Worm (Caenorhabditis elegans): Measurements from ENCODE around the gene B0250.5.
A peak's percentile ranks its signal among the peaks of the same experiment; 100 is the strongest.

The B0250.5 gene

DNA sequence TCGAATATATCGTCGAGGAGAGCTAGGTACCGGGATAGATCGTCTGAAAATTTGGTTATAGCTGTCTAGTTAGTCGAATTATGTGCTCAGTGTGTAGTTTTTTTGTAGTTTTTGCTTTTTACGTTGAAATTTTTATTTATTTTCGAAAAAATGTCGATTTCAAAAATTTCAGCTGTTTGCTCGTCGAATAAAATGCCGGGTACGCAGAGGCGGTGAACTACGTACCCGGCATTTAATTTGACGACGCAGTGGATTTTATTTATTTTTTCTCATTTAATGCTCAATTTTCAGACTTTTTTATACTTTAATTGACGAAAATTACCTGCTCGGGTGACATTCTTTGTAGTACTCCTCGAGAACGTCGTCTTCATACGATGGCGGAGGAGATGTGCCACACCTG lies 16.7 kb upstream of the B0250.5 start:
- no peak for TF ChIP-seq snpc-4 (tag; optimal IDR thresholded peaks at IDR 0.05)
- no peak for TF ChIP-seq tbx-8 (GFP tag; optimal IDR thresholded peaks at IDR 0.05)
- TF ChIP-seq drap-1 (GFP tag; optimal IDR thresholded peaks at IDR 0.05) = no peak
- no peak for TF ChIP-seq hlh-1 (tag; optimal IDR thresholded peaks at IDR 0.05)
- TF ChIP-seq ztf-11 (tag; optimal IDR thresholded peaks at IDR 0.05) = no peak
- no peak for TF ChIP-seq bed-3 (GFP tag; optimal IDR thresholded peaks at IDR 0.05)
- TF ChIP-seq pha-4 (tag; optimal IDR thresholded peaks at IDR 0.05) = no peak
- TF ChIP-seq cnd-1 (tag; optimal IDR thresholded peaks at IDR 0.05) = no peak
- TF ChIP-seq ham-2 (GFP tag; optimal IDR thresholded peaks at IDR 0.05) = no peak
- TF ChIP-seq blmp-1 (tag; optimal IDR thresholded peaks at IDR 0.05) = no peak
- no peak for TF ChIP-seq sptf-1 (tag; optimal IDR thresholded peaks at IDR 0.05)

DNA sequence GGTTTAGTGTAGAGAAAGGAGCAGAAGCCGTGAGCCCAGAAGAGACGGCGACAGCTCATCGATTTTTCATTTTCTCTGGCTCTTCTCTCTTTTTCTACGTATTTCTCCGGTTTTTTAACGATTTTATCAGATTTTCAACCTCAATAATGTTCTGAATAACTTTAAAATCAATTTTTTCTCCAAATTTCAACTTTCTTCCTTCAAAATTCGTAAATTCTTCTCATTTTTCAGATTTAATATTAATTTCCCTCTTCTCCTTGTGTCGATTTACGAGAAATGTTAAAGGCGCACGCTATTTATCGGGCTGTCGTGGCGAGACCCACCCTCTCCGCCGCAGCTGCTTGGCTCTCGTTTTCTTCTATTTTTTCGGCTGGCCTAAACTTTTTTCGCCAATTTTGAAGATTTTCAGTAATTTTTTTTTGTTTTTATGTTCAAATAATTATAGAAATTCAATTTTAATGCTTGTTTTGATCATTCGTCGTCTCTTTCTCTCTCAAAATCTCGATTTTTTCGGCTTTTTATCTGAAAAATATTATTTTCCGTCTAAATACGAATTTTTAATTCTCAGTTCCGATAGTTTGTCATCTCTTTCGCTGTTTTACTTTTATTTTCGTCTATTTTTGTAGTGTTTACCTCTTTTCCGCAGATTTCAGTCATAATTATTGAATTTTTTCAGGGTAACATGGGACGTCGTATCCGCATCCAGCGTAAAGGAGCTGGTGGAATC lies 14.5 kb upstream of the B0250.5 start, which contains the start of the genes calf-1 and rpl-2:
TSS of gene calf-1 (minus strand) at position 77 of the 727 bp plus-strand sequence.
TSS of gene rpl-2 (plus strand) at position 677 of the 727 bp plus-strand sequence.
- TF ChIP-seq cnd-1 (tag; optimal IDR thresholded peaks at IDR 0.05) (no peak), hlh-1 (tag; optimal IDR thresholded peaks at IDR 0.05) (peak; percentile 70), ces-1 (GFP tag; optimal IDR thresholded peaks at IDR 0.05) (peak; percentile 91), ztf-11 (tag; optimal IDR thresholded peaks at IDR 0.05) (no peak), mab-5 (tag; optimal IDR thresholded peaks at IDR 0.05) (no peak), lin-13 (tag; optimal IDR thresholded peaks at IDR 0.05) (peak; percentile 58), lsy-2 (tag; optimal IDR thresholded peaks at IDR 0.05) (peak; percentile 71), mep-1 (tag; optimal IDR thresholded peaks at IDR 0.05) (peak; percentile 82), elt-1 (tag; optimal IDR thresholded peaks at IDR 0.05; ENCODE audit: borderline replicate concordance, insufficient read depth) (no peak), sptf-1 (tag; optimal IDR thresholded peaks at IDR 0.05) (peak; percentile 16), ham-2 (GFP tag; optimal IDR thresholded peaks at IDR 0.05) (peak; percentile 5), drap-1 (GFP tag; optimal IDR thresholded peaks at IDR 0.05) (peak; percentile 19), nhr-237 (tag; optimal IDR thresholded peaks at IDR 0.05) (peak; percentile 31), snpc-4 (tag; optimal IDR thresholded peaks at IDR 0.05) (no peak)

DNA sequence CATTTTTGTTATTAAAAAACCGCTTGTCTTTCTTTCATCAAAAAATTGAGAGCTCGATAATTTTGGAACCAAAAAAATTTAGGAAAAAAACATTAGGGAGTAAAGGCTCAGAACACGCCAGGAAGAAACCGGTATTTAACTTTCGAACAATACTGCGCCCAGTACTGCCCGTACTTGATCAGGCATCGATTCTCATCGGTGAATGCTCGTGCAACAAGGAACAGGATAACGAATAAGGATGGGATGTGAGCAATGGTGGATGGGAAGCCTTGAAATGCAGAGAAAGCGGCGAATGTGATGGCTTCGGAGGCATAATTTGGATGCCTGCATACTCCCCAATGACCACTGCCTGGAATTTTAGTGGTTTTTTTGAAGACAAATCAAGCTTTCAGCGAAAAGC lies 12.9 kb upstream of the B0250.5 start:
- no peak for TF ChIP-seq snpc-4 (tag; optimal IDR thresholded peaks at IDR 0.05)
- TF ChIP-seq ceh-83 (GFP tag; optimal IDR thresholded peaks at IDR 0.05) = no peak
- TF ChIP-seq unc-120 (tag; optimal IDR thresholded peaks at IDR 0.05; ENCODE audit: poor library complexity, severe bottlenecking) = no peak
- no peak for TF ChIP-seq sptf-1 (tag; optimal IDR thresholded peaks at IDR 0.05)
- no peak for TF ChIP-seq M03D4.4 (tag; optimal IDR thresholded peaks at IDR 0.05)
- no peak for TF ChIP-seq mep-1 (tag; optimal IDR thresholded peaks at IDR 0.05)
- TF ChIP-seq mls-2 (tag; optimal IDR thresholded peaks at IDR 0.05) = no peak
- TF ChIP-seq tbx-8 (GFP tag; optimal IDR thresholded peaks at IDR 0.05) = no peak
- TF ChIP-seq ceh-39 (tag; optimal IDR thresholded peaks at IDR 0.05) = no peak
- TF ChIP-seq hlh-1 (tag; optimal IDR thresholded peaks at IDR 0.05) = no peak
- no peak for TF ChIP-seq elt-3 (tag; optimal IDR thresholded peaks at IDR 0.05)
- TF ChIP-seq nhr-76 (tag; optimal IDR thresholded peaks at IDR 0.05) = no peak
- TF ChIP-seq blmp-1 (tag; optimal IDR thresholded peaks at IDR 0.05) = no peak
- TF ChIP-seq zip-8 (tag; optimal IDR thresholded peaks at IDR 0.05) = no peak
- no peak for TF ChIP-seq cnd-1 (tag; optimal IDR thresholded peaks at IDR 0.05)
- TF ChIP-seq nhr-237 (tag; optimal IDR thresholded peaks at IDR 0.05) = no peak
- TF ChIP-seq ztf-11 (tag; optimal IDR thresholded peaks at IDR 0.05) = no peak
- no peak for TF ChIP-seq bed-3 (GFP tag; optimal IDR thresholded peaks at IDR 0.05)
- no peak for TF ChIP-seq unc-62 (GFP tag; optimal IDR thresholded peaks at IDR 0.05)

DNA sequence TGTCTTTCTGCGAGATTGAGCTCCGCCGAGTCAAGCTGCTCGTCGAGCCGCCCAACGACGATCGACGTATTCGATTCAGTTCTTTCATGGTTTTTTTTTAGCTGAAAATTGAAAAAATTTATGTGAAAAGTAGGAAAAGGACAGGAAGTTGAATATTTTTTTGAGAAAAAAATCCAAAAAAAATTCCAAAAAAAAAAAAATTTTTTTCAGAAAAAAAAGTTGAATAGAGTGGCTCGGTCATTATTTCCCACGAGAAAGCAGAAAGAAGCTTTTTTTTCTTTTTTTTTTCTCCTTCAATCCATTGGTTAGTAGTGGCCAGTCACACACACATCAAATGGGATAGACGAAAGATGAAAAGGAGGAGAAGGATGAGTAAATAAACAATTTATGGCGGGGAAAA lies 8.4 kb upstream of the B0250.5 start, which contains the start of gene dhcr-7:
TSS of gene dhcr-7 (minus strand) at position 101 of the 400 bp plus-strand sequence.
- TF ChIP-seq mep-1 (tag; optimal IDR thresholded peaks at IDR 0.05) (no peak), nhr-237 (tag; optimal IDR thresholded peaks at IDR 0.05) (no peak), unc-39 (tag; optimal IDR thresholded peaks at IDR 0.05) (no peak), M03D4.4 (tag; optimal IDR thresholded peaks at IDR 0.05) (no peak)

DNA sequence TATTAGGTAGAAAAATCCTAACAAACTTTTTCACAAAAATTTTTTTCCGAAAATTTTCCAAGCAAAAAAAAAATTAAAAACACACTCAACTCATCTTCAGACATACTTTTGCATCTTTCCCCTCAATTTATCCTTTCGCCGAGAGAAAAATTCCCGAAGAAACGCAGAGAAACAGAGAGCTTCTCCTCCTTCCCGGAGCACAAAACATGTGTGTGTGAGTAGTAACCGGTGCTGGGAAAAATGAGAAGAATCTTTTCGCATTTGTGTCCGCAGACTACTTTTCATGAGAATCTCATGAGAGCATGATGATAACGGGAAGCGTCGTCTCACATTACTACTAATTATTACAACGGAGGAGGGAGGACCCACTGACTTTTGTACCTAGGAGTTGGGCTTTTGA lies 7.2 kb upstream of the B0250.5 start:
- TF ChIP-seq ceh-39 (tag; optimal IDR thresholded peaks at IDR 0.05) = no peak
- no peak for TF ChIP-seq lsy-2 (tag; optimal IDR thresholded peaks at IDR 0.05)
- TF ChIP-seq nhr-28 (tag; optimal IDR thresholded peaks at IDR 0.05) = no peak
- no peak for TF ChIP-seq M03D4.4 (tag; optimal IDR thresholded peaks at IDR 0.05)
- no peak for TF ChIP-seq mab-5 (tag; optimal IDR thresholded peaks at IDR 0.05)
- TF ChIP-seq elt-1 (tag; optimal IDR thresholded peaks at IDR 0.05; ENCODE audit: borderline replicate concordance, insufficient read depth) = no peak
- no peak for TF ChIP-seq bed-3 (GFP tag; optimal IDR thresholded peaks at IDR 0.05)
- no peak for TF ChIP-seq unc-39 (tag; optimal IDR thresholded peaks at IDR 0.05)
- no peak for TF ChIP-seq drap-1 (GFP tag; optimal IDR thresholded peaks at IDR 0.05)
- peak; percentile 7 for TF ChIP-seq hlh-1 (tag; optimal IDR thresholded peaks at IDR 0.05)
- no peak for TF ChIP-seq nhr-2 (tag; optimal IDR thresholded peaks at IDR 0.05)
- TF ChIP-seq lin-32 (GFP tag; optimal IDR thresholded peaks at IDR 0.05) = no peak
- no peak for TF ChIP-seq pha-4 (tag; optimal IDR thresholded peaks at IDR 0.05)
- TF ChIP-seq sptf-1 (tag; optimal IDR thresholded peaks at IDR 0.05) = no peak
- no peak for TF ChIP-seq tbx-8 (GFP tag; optimal IDR thresholded peaks at IDR 0.05)
- no peak for TF ChIP-seq ham-2 (GFP tag; optimal IDR thresholded peaks at IDR 0.05)
- TF ChIP-seq nhr-76 (tag; optimal IDR thresholded peaks at IDR 0.05) = no peak
- no peak for TF ChIP-seq ceh-43 (GFP tag; optimal IDR thresholded peaks at IDR 0.05)
- no peak for TF ChIP-seq nhr-237 (tag; optimal IDR thresholded peaks at IDR 0.05)
- no peak for TF ChIP-seq lin-13 (tag; optimal IDR thresholded peaks at IDR 0.05)
- TF ChIP-seq ces-1 (GFP tag; optimal IDR thresholded peaks at IDR 0.05) = peak; percentile 34
- TF ChIP-seq ztf-11 (tag; optimal IDR thresholded peaks at IDR 0.05) = no peak
- no peak for TF ChIP-seq flh-1 (GFP tag; optimal IDR thresholded peaks at IDR 0.05)
- TF ChIP-seq unc-120 (tag; optimal IDR thresholded peaks at IDR 0.05; ENCODE audit: poor library complexity, severe bottlenecking) = peak; percentile 7
- no peak for TF ChIP-seq elt-3 (tag; optimal IDR thresholded peaks at IDR 0.05)
